Worm (Caenorhabditis elegans) whole organism, L4/young adult: ENCODE results near the gene C35D6.13.

Experiments
- W03F9.2 ChIP-seq: fragments of 150-350 bp; optimal IDR thresholded peaks from 2 replicates; lab custom pipeline; 2014; ENCODE audit warnings: missing biosample characterization, missing genetic modification characterization
- dao-5 ChIP-seq: sonication (generic microtip); optimal IDR thresholded peaks from 2 replicates; lab custom pipeline; 2016; ENCODE audit warnings: missing genotype, missing genetic modification characterization, moderate library complexity, missing compliant biosample characterization
- him-1 ChIP-seq: sonication (generic microtip); optimal IDR thresholded peaks from 2 replicates; lab custom pipeline; 2016; ENCODE audit warnings: missing genotype, missing genetic modification reagents, missing genetic modification characterization, missing compliant biosample characterization

- TF ChIP-seq W03F9.2 (tag; lab: Kevin White, UChicago): no peak
- no peak for TF ChIP-seq him-1 (tag; lab: Kevin White, UChicago)
- no peak for TF ChIP-seq dao-5
Observed at ce11 chrIV:16306918-16307317, 29.9 kb upstream of the C35D6.13 start.
